Worm (Caenorhabditis elegans) whole organism, L2 larva: ENCODE measurements around the gene K02A2.5.

Experiments
- C34F6.9 ChIP-seq: fragments of 150-350 bp; optimal IDR thresholded peaks from 2 replicates; lab custom pipeline; 2014; ENCODE audit warnings: missing biosample characterization, missing genetic modification characterization
- F13H6.1 ChIP-seq: sonication (generic microtip); optimal IDR thresholded peaks from 2 replicates; lab custom pipeline; 2016; ENCODE audit warnings: missing genetic modification characterization, missing compliant biosample characterization
- R02D3.7 ChIP-seq: fragments of 150-350 bp; optimal IDR thresholded peaks from 2 replicates; lab custom pipeline; 2014; ENCODE audit warnings: missing biosample characterization, missing genetic modification characterization
- Y55F3AM.14 ChIP-seq: fragments of 200-800 bp; sonication (Bioruptor generic); optimal IDR thresholded peaks from 2 replicates; lab custom pipeline; 2018; ENCODE audit warnings: mild to moderate bottlenecking, missing genetic modification characterization, missing compliant biosample characterization
- alr-1 ChIP-seq: fragments of 150-350 bp; optimal IDR thresholded peaks from 2 replicates; lab custom pipeline; 2014; ENCODE audit warnings: missing biosample characterization, missing genetic modification characterization
- aly-2 ChIP-seq: fragments of 150-350 bp; optimal IDR thresholded peaks from 2 replicates; lab custom pipeline; 2014; ENCODE audit warnings: missing biosample characterization, missing genetic modification characterization
- ama-1 ChIP-seq: fragments of 150-350 bp; optimal IDR thresholded peaks from 2 replicates; lab custom pipeline; 2018; ENCODE audit warnings: inconsistent platforms
- blmp-1 ChIP-seq: sonication (generic microtip); optimal IDR thresholded peaks from 2 replicates; lab custom pipeline; 2017; ENCODE audit warnings: missing genetic modification characterization, mild to moderate bottlenecking, missing compliant biosample characterization, antibody characterized with exemption, moderate library complexity; ENCODE audit not compliant: insufficient read depth
- ceh-16 ChIP-seq: fragments of 150-350 bp; optimal IDR thresholded peaks from 2 replicates; lab custom pipeline; 2014; ENCODE audit warnings: missing biosample characterization, missing genetic modification characterization
- crh-2 ChIP-seq: sonication (generic microtip); optimal IDR thresholded peaks from 2 replicates; lab custom pipeline; 2017; ENCODE audit warnings: missing biosample characterization, missing genetic modification characterization
- egl-27 ChIP-seq: sonication (generic microtip); optimal IDR thresholded peaks from 3 replicates; lab custom pipeline; 2017; ENCODE audit warnings: missing biosample characterization, missing genetic modification reagents, missing genetic modification characterization
- elt-1 ChIP-seq: fragments of 150-350 bp; optimal IDR thresholded peaks from 2 replicates; lab custom pipeline; 2014; ENCODE audit warnings: missing biosample characterization, missing genetic modification characterization
- elt-3 ChIP-seq: sonication (generic microtip); optimal IDR thresholded peaks from 2 replicates; lab custom pipeline; 2017; ENCODE audit warnings: missing biosample characterization, missing genetic modification characterization
- gmeb-1 ChIP-seq: fragments of 150-350 bp; optimal IDR thresholded peaks from 2 replicates; lab custom pipeline; 2014; ENCODE audit warnings: missing biosample characterization, missing genetic modification characterization
- lin-11 ChIP-seq: fragments of 150-350 bp; sonication (generic microtip); optimal IDR thresholded peaks from 2 replicates; lab custom pipeline; 2014; ENCODE audit warnings: missing biosample characterization, missing genetic modification characterization, inconsistent platforms, mixed read lengths
- mab-5 ChIP-seq: fragments of 150-350 bp; optimal IDR thresholded peaks from 2 replicates; lab custom pipeline; 2014; ENCODE audit warnings: missing biosample characterization, missing genetic modification characterization
- mbf-1 ChIP-seq: sonication (generic microtip); optimal IDR thresholded peaks from 2 replicates; lab custom pipeline; 2017; ENCODE audit warnings: missing biosample characterization, missing genetic modification characterization
- nhr-10 ChIP-seq: sonication (generic microtip); optimal IDR thresholded peaks from 2 replicates; lab custom pipeline; 2017; ENCODE audit warnings: missing biosample characterization, missing genetic modification characterization
- nhr-129 ChIP-seq: fragments of 150-350 bp; optimal IDR thresholded peaks from 2 replicates; lab custom pipeline; 2014; ENCODE audit warnings: missing biosample characterization, missing genetic modification characterization
- nhr-21 ChIP-seq: fragments of 150-350 bp; optimal IDR thresholded peaks from 2 replicates; lab custom pipeline; 2014; ENCODE audit warnings: missing biosample characterization, missing genetic modification characterization
- nhr-25 ChIP-seq: fragments of 150-350 bp; sonication (generic microtip); optimal IDR thresholded peaks from 3 replicates; lab custom pipeline; 2014; ENCODE audit warnings: missing biosample characterization, missing genetic modification characterization
- peb-1 ChIP-seq: fragments of 150-350 bp; optimal IDR thresholded peaks from 2 replicates; lab custom pipeline; 2014; ENCODE audit warnings: missing biosample characterization, missing genetic modification characterization
- sem-4 ChIP-seq: fragments of 150-350 bp; optimal IDR thresholded peaks from 2 replicates; lab custom pipeline; 2014; ENCODE audit warnings: missing biosample characterization, missing genetic modification reagents, missing genetic modification characterization
- sma-3 ChIP-seq: sonication (generic microtip); optimal IDR thresholded peaks from 2 replicates; lab custom pipeline; 2016; ENCODE audit warnings: missing genetic modification reagents, missing genetic modification characterization, missing compliant biosample characterization
- sma-9 ChIP-seq, 2 experiments: fragments of 150-350 bp in 1 of 2; sonication (generic microtip) in 1 of 2; optimal IDR thresholded peaks; 2 replicates each; lab custom pipeline; 2014 to 2016; ENCODE audit warnings: missing genetic modification characterization in 2 of 2, mild to moderate bottlenecking in 1 of 2, missing biosample characterization in 1 of 2, missing compliant biosample characterization in 1 of 2, missing genetic modification reagents in 1 of 2, moderate library complexity in 1 of 2
- unc-55 ChIP-seq: fragments of 150-350 bp; sonication (generic microtip); optimal IDR thresholded peaks from 3 replicates; lab custom pipeline; 2014; ENCODE audit warnings: missing biosample characterization, missing genetic modification reagents, missing genetic modification characterization
- zag-1 ChIP-seq: fragments of 150-350 bp; optimal IDR thresholded peaks from 2 replicates; lab custom pipeline; 2014; ENCODE audit warnings: missing biosample characterization, missing genetic modification characterization
- ztf-1 ChIP-seq: fragments of 200-800 bp; sonication (Bioruptor generic); conservative IDR thresholded peaks from 2 replicates; pipeline ENCODE4 v1.3.6; 2022; ENCODE audit warnings: missing genetic modification characterization, missing compliant biosample characterization
- ztf-4 ChIP-seq: fragments of 150-350 bp; optimal IDR thresholded peaks from 2 replicates; lab custom pipeline; 2014; ENCODE audit warnings: missing biosample characterization, missing genetic modification characterization

The K02A2.5 gene

ce11 chrII:7420157-7420556 lies 8.3 kb upstream of the K02A2.5 start:
- TF ChIP-seq sma-3 (GFP tag; lab: Kevin White, UChicago) (no peak), ceh-16 (tag; lab: Kevin White, UChicago) (no peak), nhr-10 (tag; lab: Kevin White, UChicago) (no peak), egl-27 (no peak), sem-4 (tag; lab: Kevin White, UChicago) (no peak), mbf-1 (tag; lab: Kevin White, UChicago) (no peak), blmp-1 (tag; lab: Kevin White, UChicago) (no peak), ama-1 (no peak), alr-1 (tag; lab: Kevin White, UChicago) (no peak), crh-2 (peak; percentile 28), nhr-21 (no peak), peb-1 (no peak), nhr-129 (tag; lab: Kevin White, UChicago) (peak; percentile 44), F13H6.1 (no peak), ztf-1 (GFP tag; lab: Robert Waterston, UW) (no peak), mab-5 (tag; lab: Kevin White, UChicago) (no peak)
- TF ChIP-seq, all 48 proteins: peak for 2

ce11 chrII:7419563-7419962 lies 7.7 kb upstream of the K02A2.5 start:
- TF ChIP-seq elt-1 (tag; lab: Kevin White, UChicago), result no peak
- TF ChIP-seq zag-1 (tag; lab: Kevin White, UChicago), result no peak
- no peak for TF ChIP-seq sem-4 (tag; lab: Kevin White, UChicago)
- no peak for TF ChIP-seq blmp-1 (tag; lab: Kevin White, UChicago)
- TF ChIP-seq elt-3, result no peak
- no peak for TF ChIP-seq lin-11 (tag; lab: Kevin White, UChicago)
- peak; percentile 42 for TF ChIP-seq nhr-129 (tag; lab: Kevin White, UChicago)

ce11 chrII:7413764-7414163 lies 1.9 kb upstream of the K02A2.5 start:
- TF ChIP-seq R02D3.7 (tag; lab: Kevin White, UChicago), result no peak
- TF ChIP-seq, all 48 proteins: peak for 0

- TF ChIP-seq sma-9 (GFP tag; optimal IDR thresholded peaks at IDR 0.05; lab: Kevin White, UChicago) (peak; percentile 56), sma-9 (tag; optimal IDR thresholded peaks at IDR 0.05; lab: Kevin White, UChicago) (no peak), nhr-25 (tag; lab: Kevin White, UChicago) (peak; percentile 79), nhr-21 (peak; percentile 30), mbf-1 (tag; lab: Kevin White, UChicago) (no peak), nhr-129 (tag; lab: Kevin White, UChicago) (peak; percentile 49), blmp-1 (tag; lab: Kevin White, UChicago) (peak; percentile 33), sma-3 (GFP tag; lab: Kevin White, UChicago) (no peak)
Measured at ce11 chrII:7413275-7413674, 1.4 kb upstream of the K02A2.5 start.

- no peak for TF ChIP-seq zag-1 (tag; lab: Kevin White, UChicago)
- TF ChIP-seq egl-27, result no peak
- TF ChIP-seq ama-1, result no peak
- TF ChIP-seq unc-55 (GFP tag; lab: Kevin White, UChicago), result no peak
- TF ChIP-seq aly-2 (tag; lab: Kevin White, UChicago), result no peak
- no peak for TF ChIP-seq nhr-10 (tag; lab: Kevin White, UChicago)
Measured at ce11 chrII:7408192-7408591, 3.6 kb downstream of the K02A2.5 start, which contains the start of gene srd-55. Gene srd-55, plus strand, starts transcription at chrII:7408492.

ce11 chrII:7406438-7406837 lies 5.4 kb downstream of the K02A2.5 start:
- TF ChIP-seq peb-1 (peak; percentile 60), Y55F3AM.14 (GFP tag; lab: Kevin White, UChicago) (no peak)

ce11 chrII:7405262-7405661 lies 6.6 kb downstream of the K02A2.5 start:
- TF ChIP-seq C34F6.9 (no peak), nhr-25 (tag; lab: Kevin White, UChicago) (peak; percentile 70), ztf-4 (no peak), peb-1 (peak; percentile 75), gmeb-1 (tag; lab: Kevin White, UChicago) (no peak), egl-27 (peak; percentile 45), sem-4 (tag; lab: Kevin White, UChicago) (peak; percentile 28), sma-9 (GFP tag; optimal IDR thresholded peaks at IDR 0.05; lab: Kevin White, UChicago) (peak; percentile 6), sma-9 (tag; optimal IDR thresholded peaks at IDR 0.05; lab: Kevin White, UChicago) (no peak), blmp-1 (tag; lab: Kevin White, UChicago) (peak; percentile 99)
